Fruit fly (Drosophila melanogaster) whole organism, embryonic: ENCODE measurements around the gene Plzf.
A peak's percentile ranks its signal among the peaks of the same experiment; 100 is the strongest.

Experiments
- BEAF-32 ChIP-seq: fragments of 200-800 bp; sonication (Bioruptor generic); optimal IDR thresholded peaks from 3 replicates; lab custom pipeline; 2017; ENCODE audit warnings: missing biosample characterization, missing genetic modification characterization, mild to moderate bottlenecking, moderate library complexity, missing genetic modification reagents
- BtbVII ChIP-seq: fragments of 200-800 bp; sonication (Bioruptor generic); optimal IDR thresholded peaks from 3 replicates; lab custom pipeline; 2017; ENCODE audit warnings: missing biosample characterization, mild to moderate bottlenecking, missing genetic modification characterization
- CG1024 ChIP-seq: fragments of 200-800 bp; sonication (Bioruptor generic); IDR thresholded peaks from 2 replicates; pipeline ENCODE4 v1.3.6; 2022; ENCODE audit warnings: missing biosample characterization, missing genetic modification characterization
- CG11398 ChIP-seq: fragments of 200-800 bp; sonication (Bioruptor generic); optimal IDR thresholded peaks from 2 replicates; lab custom pipeline; 2016; ENCODE audit warnings: missing biosample characterization, missing genetic modification characterization
- CG12942 ChIP-seq: fragments of 200-800 bp; sonication (Bioruptor generic); optimal IDR thresholded peaks from 3 replicates; lab custom pipeline; 2016; ENCODE audit warnings: missing biosample characterization, missing genetic modification characterization
- CG13123 ChIP-seq: fragments of 200-800 bp; sonication (Bioruptor generic); optimal IDR thresholded peaks from 2 replicates; lab custom pipeline; 2016; ENCODE audit warnings: missing biosample characterization, missing genetic modification characterization
- CG15269 ChIP-seq: fragments of 200-800 bp; sonication (Bioruptor generic); optimal IDR thresholded peaks from 2 replicates; lab custom pipeline; 2018; ENCODE audit warnings: missing biosample characterization, mild to moderate bottlenecking, missing genetic modification characterization, moderate library complexity
- CG15479 ChIP-seq: fragments of 200-800 bp; sonication (Bioruptor generic); optimal IDR thresholded peaks from 3 replicates; lab custom pipeline; 2019; ENCODE audit warnings: missing biosample characterization, mild to moderate bottlenecking, missing genetic modification characterization, moderate library complexity
- CG15514 ChIP-seq: fragments of 200-800 bp; sonication (Bioruptor generic); optimal IDR thresholded peaks from 3 replicates; lab custom pipeline; 2017; ENCODE audit warnings: missing biosample characterization, missing genetic modification characterization, mild to moderate bottlenecking, moderate library complexity, missing genetic modification reagents
- CG16863 ChIP-seq: fragments of 200-800 bp; sonication (Bioruptor generic); optimal IDR thresholded peaks from 3 replicates; lab custom pipeline; 2016; ENCODE audit warnings: missing biosample characterization, missing genetic modification characterization
- CG32767 ChIP-seq: fragments of 200-800 bp; sonication (Bioruptor generic); IDR thresholded peaks from 2 replicates; pipeline ENCODE4 v1.3.6; 2022; ENCODE audit warnings: missing biosample characterization, missing genetic modification characterization
- CG34376 ChIP-seq: fragments of 200-800 bp; sonication (Bioruptor generic); optimal IDR thresholded peaks from 2 replicates; lab custom pipeline; 2018; ENCODE audit warnings: missing biosample characterization, mild to moderate bottlenecking, missing genetic modification characterization
- CG4404 ChIP-seq: fragments of 200-800 bp; sonication (Bioruptor generic); IDR thresholded peaks from 2 replicates; pipeline ENCODE4 v1.3.6; 2022; ENCODE audit warnings: missing biosample characterization, missing genetic modification characterization
- CG6791 ChIP-seq: fragments of 200-800 bp; sonication (Bioruptor generic); IDR thresholded peaks from 3 replicates; pipeline ENCODE4 v1.3.6; 2022; ENCODE audit warnings: missing biosample characterization, missing genetic modification characterization; ENCODE audit not compliant: partially characterized antibody
- CG7745 ChIP-seq: fragments of 200-800 bp; sonication (Bioruptor generic); optimal IDR thresholded peaks from 2 replicates; lab custom pipeline; 2018; ENCODE audit warnings: missing biosample characterization, mild to moderate bottlenecking, missing genetic modification characterization, moderate library complexity
- CG7987 ChIP-seq: fragments of 200-800 bp; sonication (Bioruptor generic); optimal IDR thresholded peaks from 2 replicates; lab custom pipeline; 2018; ENCODE audit warnings: missing biosample characterization, mild to moderate bottlenecking, missing genetic modification characterization, moderate library complexity
- CG9932 ChIP-seq: fragments of 200-800 bp; sonication (Bioruptor generic); IDR thresholded peaks from 2 replicates; pipeline ENCODE4 v1.3.6; 2022; ENCODE audit warnings: missing biosample characterization, missing genetic modification characterization
- CTCF ChIP-seq: fragments of 200-800 bp; sonication (Bioruptor generic); optimal IDR thresholded peaks from 2 replicates; lab custom pipeline; 2017; ENCODE audit warnings: missing biosample characterization, mild to moderate bottlenecking, missing genetic modification characterization, moderate library complexity
- CrebB ChIP-seq: fragments of 200-800 bp; sonication (Bioruptor generic); optimal IDR thresholded peaks from 3 replicates; lab custom pipeline; 2018; ENCODE audit warnings: missing biosample characterization, mild to moderate bottlenecking, missing genetic modification characterization
- D19A ChIP-seq: fragments of 200-800 bp; optimal IDR thresholded peaks from 3 replicates; lab custom pipeline; 2019; ENCODE audit warnings: missing biosample characterization, mild to moderate bottlenecking, missing genetic modification characterization, moderate library complexity
- Dip2 ChIP-seq: fragments of 200-800 bp; sonication (Bioruptor generic); IDR thresholded peaks from 2 replicates; pipeline ENCODE4 v1.3.6; 2022; ENCODE audit warnings: missing biosample characterization, missing genetic modification characterization
- Dip3 ChIP-seq: fragments of 200-800 bp; sonication (Bioruptor generic); optimal IDR thresholded peaks from 3 replicates; lab custom pipeline; 2016; ENCODE audit warnings: missing biosample characterization, missing genetic modification characterization
- Lpt ChIP-seq: fragments of >200 bp; optimal IDR thresholded peaks from 2 replicates; lab custom pipeline; 2018; ENCODE audit warnings: missing biosample characterization, missing genetic modification characterization
- Meics ChIP-seq: fragments of 200-800 bp; sonication (Bioruptor generic); optimal IDR thresholded peaks from 2 replicates; lab custom pipeline; 2017; ENCODE audit warnings: missing biosample characterization, mild to moderate bottlenecking, missing genetic modification characterization
- Mrtf ChIP-seq: fragments of 200-800 bp; sonication (Bioruptor generic); IDR thresholded peaks from 3 replicates; pipeline ENCODE4 v1.3.6; 2022; ENCODE audit warnings: missing biosample characterization, missing genetic modification characterization
- Oli ChIP-seq: fragments of 200-800 bp; sonication (Bioruptor generic); optimal IDR thresholded peaks from 2 replicates; lab custom pipeline; 2018; ENCODE audit warnings: missing biosample characterization, mild to moderate bottlenecking, missing genetic modification characterization, moderate library complexity
- Scr ChIP-seq: fragments of 200-800 bp; sonication (Bioruptor generic); IDR thresholded peaks from 2 replicates; pipeline ENCODE4 v1.3.6; 2022; ENCODE audit warnings: missing biosample characterization, missing genetic modification characterization; ENCODE audit not compliant: partially characterized antibody
- Sin3A ChIP-seq: fragments of >200 bp; optimal IDR thresholded peaks from 2 replicates; lab custom pipeline; 2018
- Sox102F ChIP-seq: fragments of 200-800 bp; sonication (Bioruptor generic); optimal IDR thresholded peaks from 2 replicates; lab custom pipeline; 2018; ENCODE audit warnings: missing biosample characterization, mild to moderate bottlenecking, missing genetic modification characterization, moderate library complexity
- Sry-β ChIP-seq: fragments of 200-800 bp; sonication (Bioruptor generic); optimal IDR thresholded peaks from 2 replicates; lab custom pipeline; 2018; ENCODE audit warnings: missing biosample characterization, mild to moderate bottlenecking, missing genetic modification characterization, moderate library complexity
- TFAM ChIP-seq: fragments of 200-800 bp; sonication (Bioruptor generic); optimal IDR thresholded peaks from 2 replicates; lab custom pipeline; 2017; ENCODE audit warnings: missing biosample characterization, missing genetic modification characterization, inconsistent platforms
- YL-1 ChIP-seq: fragments of 200-800 bp; sonication (Bioruptor generic); optimal IDR thresholded peaks from 3 replicates; lab custom pipeline; 2017; ENCODE audit warnings: missing biosample characterization, mild to moderate bottlenecking, missing genetic modification characterization
- ara ChIP-seq: fragments of 200-800 bp; sonication (Bioruptor generic); IDR thresholded peaks from 2 replicates; pipeline ENCODE4 v1.3.6; 2022; ENCODE audit warnings: missing biosample characterization, missing genetic modification characterization
- bab2 ChIP-seq: fragments of 200-800 bp; sonication (Bioruptor generic); optimal IDR thresholded peaks from 2 replicates; lab custom pipeline; 2016; ENCODE audit warnings: missing biosample characterization, missing genetic modification characterization
- ci ChIP-seq: fragments of 200-800 bp; sonication (Bioruptor generic); IDR thresholded peaks from 3 replicates; pipeline ENCODE4 v1.3.6; 2022; ENCODE audit warnings: missing biosample characterization, missing genetic modification characterization
- dmrt99B ChIP-seq: fragments of 200-800 bp; sonication (Bioruptor generic); optimal IDR thresholded peaks from 2 replicates; lab custom pipeline; 2018; ENCODE audit warnings: missing biosample characterization, mild to moderate bottlenecking, missing genetic modification characterization, moderate library complexity
- en ChIP-seq: fragments of 200-800 bp; sonication (Bioruptor generic); optimal IDR thresholded peaks from 2 replicates; lab custom pipeline; 2016; ENCODE audit warnings: missing biosample characterization, missing genetic modification characterization
- eve ChIP-seq, 2 experiments: fragments of >200 bp; optimal IDR thresholded peaks; 2 replicates each; lab custom pipeline; 2017; ENCODE audit warnings: missing biosample characterization in 2 of 2, missing genetic modification characterization in 2 of 2
- fd3F ChIP-seq: fragments of 200-800 bp; sonication (Bioruptor generic); optimal IDR thresholded peaks from 2 replicates; lab custom pipeline; 2018; ENCODE audit warnings: missing biosample characterization, mild to moderate bottlenecking, missing genetic modification characterization, moderate library complexity
- ftz-f1 ChIP-seq: fragments of 200-800 bp; sonication (Bioruptor generic); optimal IDR thresholded peaks from 2 replicates; lab custom pipeline; 2016; ENCODE audit warnings: missing biosample characterization, missing genetic modification characterization
- gcm2 ChIP-seq: fragments of 200-800 bp; sonication (Bioruptor generic); optimal IDR thresholded peaks from 2 replicates; lab custom pipeline; 2016; ENCODE audit warnings: missing biosample characterization, missing genetic modification characterization
- gro ChIP-seq: fragments of 200-800 bp; sonication (Bioruptor generic); optimal IDR thresholded peaks from 2 replicates; lab custom pipeline; 2016; ENCODE audit warnings: missing biosample characterization, missing genetic modification characterization
- jumu ChIP-seq: fragments of 200-800 bp; sonication (Bioruptor generic); optimal IDR thresholded peaks from 3 replicates; lab custom pipeline; 2016; ENCODE audit warnings: missing biosample characterization, missing genetic modification characterization
- lbe ChIP-seq: fragments of 200-800 bp; sonication (Bioruptor generic); optimal IDR thresholded peaks from 2 replicates; lab custom pipeline; 2016; ENCODE audit warnings: missing biosample characterization, mild to moderate bottlenecking, missing genetic modification characterization
- lola ChIP-seq, 3 experiments: fragments of >200 bp in 2 of 3; fragments of 200-800 bp in 1 of 3; sonication (Bioruptor generic) in 1 of 3; optimal IDR thresholded peaks; 2 replicates each; lab custom pipeline; 2017 to 2019; ENCODE audit warnings: missing biosample characterization in 3 of 3, missing genetic modification characterization in 3 of 3, mild to moderate bottlenecking in 1 of 3, moderate library complexity in 1 of 3
- mld ChIP-seq: fragments of 200-800 bp; sonication (Bioruptor generic); IDR thresholded peaks from 3 replicates; pipeline ENCODE4 v1.3.6; 2022; ENCODE audit warnings: missing biosample characterization, missing genetic modification characterization; ENCODE audit not compliant: partially characterized antibody
- nerfin-1 ChIP-seq: fragments of 200-800 bp; sonication (Bioruptor generic); optimal IDR thresholded peaks from 3 replicates; lab custom pipeline; 2019; ENCODE audit warnings: missing biosample characterization, mild to moderate bottlenecking, missing genetic modification characterization, moderate library complexity
- repo ChIP-seq: fragments of 200-800 bp; sonication (Bioruptor generic); optimal IDR thresholded peaks from 2 replicates; lab custom pipeline; 2016; ENCODE audit warnings: missing biosample characterization, missing genetic modification characterization
- usp ChIP-seq: fragments of >200 bp; optimal IDR thresholded peaks from 2 replicates; lab custom pipeline; 2017; ENCODE audit warnings: missing biosample characterization, missing genetic modification characterization
- vvl ChIP-seq: fragments of 200-800 bp; sonication (Bioruptor generic); IDR thresholded peaks from 2 replicates; pipeline ENCODE4 v1.3.6; 2022; ENCODE audit warnings: missing biosample characterization, missing genetic modification characterization
- wdn ChIP-seq: fragments of 200-800 bp; sonication (Bioruptor generic); IDR thresholded peaks from 2 replicates; pipeline ENCODE4 v1.3.6; 2022; ENCODE audit warnings: missing biosample characterization, missing genetic modification characterization
- wor ChIP-seq: fragments of 200-800 bp; sonication (Bioruptor generic); IDR thresholded peaks from 2 replicates; pipeline ENCODE4 v1.3.6; 2022; ENCODE audit warnings: missing biosample characterization, missing genetic modification characterization

Gene Plzf

DNA sequence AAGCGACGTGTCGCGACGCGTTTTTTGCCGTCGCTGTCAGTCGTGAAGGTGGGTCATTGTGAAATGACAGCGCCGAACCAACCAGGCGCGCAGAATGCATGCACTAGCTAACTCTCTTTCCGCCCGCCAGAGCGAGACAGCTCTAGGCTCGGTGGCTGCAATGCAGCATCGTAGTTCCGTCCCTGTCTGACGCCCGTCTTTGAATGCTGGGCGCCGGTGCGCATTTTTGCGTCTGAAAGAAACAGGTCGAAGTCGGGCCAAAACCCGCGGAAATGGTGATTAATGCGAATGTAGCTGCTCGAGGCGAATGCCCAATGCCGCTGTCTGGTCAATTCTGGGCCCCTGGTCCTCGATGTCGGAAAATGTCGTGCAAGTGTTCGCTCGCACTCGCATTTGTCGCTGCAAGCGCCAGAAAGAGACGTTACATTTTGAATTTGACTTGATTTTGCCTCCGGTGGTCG lies 41.4 kb downstream of the Plzf start (continued):
- TF ChIP-seq CG7745 (tag; lab: Kevin White, UChicago) (no peak), CrebB (tag; lab: Kevin White, UChicago) (peak; percentile 74), Lpt (GFP tag; lab: Kevin White, UChicago) (no peak), CG32767 (GFP tag; lab: Robert Waterston, UW) (no peak), CG1024 (GFP tag; lab: Robert Waterston, UW) (no peak), lbe (no peak), Sin3A (no peak), Scr (GFP tag; lab: Robert Waterston, UW) (no peak), CG15269 (tag; lab: Kevin White, UChicago) (peak; percentile 84), CG4404 (GFP tag; lab: Robert Waterston, UW) (no peak), CG15479 (GFP tag; lab: Kevin White, UChicago) (peak; percentile 100), CG9932 (GFP tag; lab: Robert Waterston, UW) (no peak), ci (GFP tag; lab: Robert Waterston, UW) (no peak), mld (GFP tag; lab: Robert Waterston, UW) (no peak), CG16863 (GFP tag; lab: Kevin White, UChicago) (no peak), nerfin-1 (peak; percentile 88), CG12942 (GFP tag; lab: Kevin White, UChicago) (no peak), CTCF (GFP tag; lab: Kevin White, UChicago) (peak; percentile 79), gcm2 (GFP tag; lab: Kevin White, UChicago) (peak; percentile 43), BtbVII (peak; percentile 77), Sry-β (GFP tag; lab: Kevin White, UChicago) (peak; percentile 46), BEAF-32 (peak; percentile 11), en (GFP tag; lab: Kevin White, UChicago) (peak; percentile 10), wdn (GFP tag; lab: Robert Waterston, UW) (no peak), repo (GFP tag; lab: Kevin White, UChicago) (peak; percentile 50), Meics (GFP tag; lab: Kevin White, UChicago) (no peak), CG15514 (GFP tag; lab: Kevin White, UChicago) (peak; percentile 75), Sox102F (no peak), CG34376 (GFP tag; lab: Kevin White, UChicago) (peak; percentile 98), Dip2 (GFP tag; lab: Robert Waterston, UW) (no peak), YL-1 (GFP tag; lab: Kevin White, UChicago) (no peak), CG11398 (GFP tag; lab: Kevin White, UChicago) (no peak), eve (GFP tag; optimal IDR thresholded peaks at IDR 0.05; lab: Kevin White, UChicago) (no peak), vvl (no peak), Dip3 (GFP tag; lab: Kevin White, UChicago) (no peak), ftz-f1 (GFP tag; lab: Kevin White, UChicago) (peak; percentile 98), Oli (tag; lab: Kevin White, UChicago) (peak; percentile 35), gro (GFP tag; lab: Kevin White, UChicago) (peak; percentile 85), usp (GFP tag; lab: Kevin White, UChicago) (no peak), fd3F (GFP tag; lab: Kevin White, UChicago) (no peak), CG6791 (GFP tag; lab: Robert Waterston, UW) (no peak), CG13123 (GFP tag; lab: Kevin White, UChicago) (no peak), lola (GFP tag; optimal IDR thresholded peaks at IDR 0.05; lab: Kevin White, UChicago) (no peak), bab2 (GFP tag; lab: Kevin White, UChicago) (no peak), dmrt99B (tag; lab: Kevin White, UChicago) (peak; percentile 72), CG7987 (GFP tag; lab: Kevin White, UChicago) (peak; percentile 84), ara (GFP tag; lab: Robert Waterston, UW) (no peak), Mrtf (no peak), jumu (GFP tag; lab: Kevin White, UChicago) (peak; percentile 44), D19A (tag; lab: Kevin White, UChicago) (peak; percentile 16), TFAM (GFP tag; lab: Kevin White, UChicago) (no peak), wor (no peak)
